Fruit fly (Drosophila melanogaster): ENCODE data around the gene dpr19.
A peak's percentile ranks its signal among the peaks of the same experiment; 100 is the strongest.

Gene dpr19

DNA sequence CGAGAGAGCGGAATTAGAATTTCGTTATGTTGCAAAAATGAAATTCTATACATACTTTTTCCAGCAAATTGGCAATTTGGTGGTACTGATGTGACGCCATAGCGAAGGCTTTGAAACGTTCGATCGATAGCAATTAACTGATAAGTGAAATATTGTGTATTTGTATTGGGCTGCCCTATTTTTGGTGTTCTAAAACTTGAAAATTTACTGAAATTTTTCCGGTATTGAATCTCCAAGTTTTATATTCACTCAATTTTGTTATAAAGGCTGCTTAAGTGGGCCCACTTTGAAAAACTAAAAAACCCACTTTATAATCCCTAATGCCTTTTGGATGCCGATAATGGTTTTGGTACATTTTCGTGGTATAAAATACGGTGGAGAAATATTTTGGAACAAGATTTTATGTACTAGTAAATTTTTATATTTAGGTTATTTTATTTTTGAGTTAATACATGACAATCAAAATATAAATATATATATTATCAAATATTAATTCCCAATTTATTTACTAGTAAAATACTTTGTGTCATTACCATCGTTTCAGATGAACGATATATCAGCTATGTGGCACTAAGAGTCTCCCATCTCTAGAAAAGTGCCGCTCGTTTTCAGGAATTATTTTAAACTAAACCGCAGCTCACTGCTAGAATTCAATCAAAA lies 13.4 kb upstream of the dpr19 start, which contains the start of the genes Cand1 and pim (continued):
- TF ChIP-seq CG11723 (GFP tag; optimal IDR thresholded peaks at IDR 0.05) (no peak), CG8924 (tag; optimal IDR thresholded peaks at IDR 0.05) (peak; percentile 42), emc (GFP tag; optimal IDR thresholded peaks at IDR 0.05) (no peak), amos (GFP tag; IDR thresholded peaks at IDR 0.05; ENCODE audit: partially characterized antibody) (peak; percentile 71), Dad (GFP tag; optimal IDR thresholded peaks at IDR 0.05) (no peak), Abd-B (GFP tag; optimal IDR thresholded peaks at IDR 0.05) (peak; percentile 36), CG10147 (GFP tag; optimal IDR thresholded peaks at IDR 0.05) (peak; percentile 25), rib (GFP tag; IDR thresholded peaks at IDR 0.05) (no peak), Mes4 (GFP tag; optimal IDR thresholded peaks at IDR 0.05) (no peak), Asciz (GFP tag; optimal IDR thresholded peaks at IDR 0.05) (no peak), CG10267 (tag; optimal IDR thresholded peaks at IDR 0.05) (peak; percentile 54), Med (GFP tag) (peak; percentile 17), ash1 (GFP tag; optimal IDR thresholded peaks at IDR 0.05) (no peak), CG10431 (GFP tag; optimal IDR thresholded peaks at IDR 0.05) (peak; percentile 36), CG13287 (GFP tag; IDR thresholded peaks at IDR 0.05; ENCODE audit: partially characterized antibody) (peak; percentile 79), disco-r (GFP tag; optimal IDR thresholded peaks at IDR 0.05) (no peak), CG4617 (GFP tag; optimal IDR thresholded peaks at IDR 0.05; ENCODE audit: borderline replicate concordance) (peak; percentile 49), tna (GFP tag; IDR thresholded peaks at IDR 0.05; ENCODE audit: partially characterized antibody) (no peak), CG34224 (GFP tag; IDR thresholded peaks at IDR 0.05; ENCODE audit: partially characterized antibody) (peak; percentile 71; the same call in 2 of the 3 replicates), CG12659 (GFP tag; optimal IDR thresholded peaks at IDR 0.05) (peak; percentile 70), ham (GFP tag; IDR thresholded peaks at IDR 0.05) (no peak), ranshi (GFP tag; IDR thresholded peaks at IDR 0.05) (no peak), MESR4 (GFP tag; optimal IDR thresholded peaks at IDR 0.05) (peak; percentile 57), Opbp (GFP tag; IDR thresholded peaks at IDR 0.05; ENCODE audit: partially characterized antibody) (no peak; the same call in 2 of the 3 replicates), sc (optimal IDR thresholded peaks at IDR 0.05) (no peak), sc (GFP tag; optimal IDR thresholded peaks at IDR 0.05) (no peak), Nf-YC (tag; optimal IDR thresholded peaks at IDR 0.05) (peak; percentile 65), CG6765 (GFP tag; optimal IDR thresholded peaks at IDR 0.05) (no peak), pan (optimal IDR thresholded peaks at IDR 0.05) (no peak), pan (GFP tag; optimal IDR thresholded peaks at IDR 0.05 in 1 of 2, IDR thresholded peaks at IDR 0.05 in 1 of 2) (no peak), CG14860 (GFP tag; IDR thresholded peaks at IDR 0.05; ENCODE audit: partially characterized antibody) (0 out of 3 replicates have a peak, but pooled peaks have one; percentile 12), ssp (GFP tag; IDR thresholded peaks at IDR 0.05) (peak; percentile 29; the same call in 1 of the 2 replicates), bab2 (GFP tag; optimal IDR thresholded peaks at IDR 0.05) (no peak), Bgb (GFP tag; IDR thresholded peaks at IDR 0.05; ENCODE audit: partially characterized antibody) (peak; percentile 65), CG32532 (GFP tag; IDR thresholded peaks at IDR 0.05) (no peak), zfh2 (GFP tag; optimal IDR thresholded peaks at IDR 0.05) (no peak), CG7963 (GFP tag; IDR thresholded peaks at IDR 0.05; ENCODE audit: partially characterized antibody) (peak; percentile 36; the same call in 1 of the 3 replicates), Ada2b (GFP tag; IDR thresholded peaks at IDR 0.05) (no peak), YL-1 (GFP tag; optimal IDR thresholded peaks at IDR 0.05) (peak; percentile 52), Dref (GFP tag; IDR thresholded peaks at IDR 0.05) (peak; percentile 42; the same call in 1 of the 2 replicates), BEAF-32 (GFP tag; optimal IDR thresholded peaks at IDR 0.05) (peak; percentile 77), CG11456 (GFP tag; IDR thresholded peaks at IDR 0.05) (no peak), hbn (GFP tag; IDR thresholded peaks at IDR 0.05; ENCODE audit: partially characterized antibody) (peak; percentile 46; the same call in 1 of the 2 replicates), inv (GFP tag; IDR thresholded peaks at IDR 0.05; ENCODE audit: partially characterized antibody) (peak; percentile 55), pfk (GFP tag; optimal IDR thresholded peaks at IDR 0.05) (peak; percentile 90), Mrtf (GFP tag; IDR thresholded peaks at IDR 0.05) (no peak), CG12391 (tag; optimal IDR thresholded peaks at IDR 0.05) (peak; percentile 59), CG9797 (GFP tag; optimal IDR thresholded peaks at IDR 0.05) (peak; percentile 59)
